Fruit fly (Drosophila melanogaster) whole organism, embryonic: ENCODE measurements around the gene FucTD.

Experiments
- Atf3 ChIP-seq: fragments of 200-800 bp; sonication (Bioruptor generic); optimal IDR thresholded peaks from 3 replicates; lab custom pipeline; 2016; ENCODE audit warnings: missing biosample characterization, missing genetic modification characterization
- C15 ChIP-seq: fragments of 200-800 bp; sonication (Bioruptor generic); IDR thresholded peaks from 3 replicates; pipeline ENCODE4 v1.3.6; 2022; ENCODE audit warnings: missing biosample characterization, missing genetic modification characterization
- CG10267 ChIP-seq: fragments of 200-800 bp; sonication (Bioruptor generic); optimal IDR thresholded peaks from 2 replicates; lab custom pipeline; 2018; ENCODE audit warnings: missing biosample characterization, mild to moderate bottlenecking, missing genetic modification characterization, moderate library complexity
- CG10366 ChIP-seq: fragments of 200-800 bp; sonication (Bioruptor generic); IDR thresholded peaks from 2 replicates; pipeline ENCODE4 v1.3.6; 2022; ENCODE audit warnings: missing biosample characterization, missing genetic modification characterization
- CG11696 ChIP-seq: fragments of 200-800 bp; sonication (Bioruptor generic); IDR thresholded peaks from 2 replicates; pipeline ENCODE4 v1.3.6; 2022; ENCODE audit warnings: missing biosample characterization, missing genetic modification characterization
- CG11723 ChIP-seq: fragments of 200-800 bp; sonication (Bioruptor generic); optimal IDR thresholded peaks from 2 replicates; lab custom pipeline; 2017; ENCODE audit warnings: missing biosample characterization, mild to moderate bottlenecking, missing genetic modification characterization
- CG12236 ChIP-seq: fragments of 200-800 bp; sonication (Bioruptor generic); optimal IDR thresholded peaks from 2 replicates; lab custom pipeline; 2016; ENCODE audit warnings: missing biosample characterization, missing genetic modification characterization
- CG13894 ChIP-seq: fragments of 200-800 bp; sonication (Bioruptor generic); optimal IDR thresholded peaks from 3 replicates; lab custom pipeline; 2018; ENCODE audit warnings: missing biosample characterization, mild to moderate bottlenecking, missing genetic modification characterization, moderate library complexity
- CG14710 ChIP-seq: fragments of 200-800 bp; sonication (Bioruptor generic); optimal IDR thresholded peaks from 3 replicates; lab custom pipeline; 2019; ENCODE audit warnings: missing biosample characterization, mild to moderate bottlenecking, missing genetic modification characterization, moderate library complexity
- CG15479 ChIP-seq: fragments of 200-800 bp; sonication (Bioruptor generic); optimal IDR thresholded peaks from 3 replicates; lab custom pipeline; 2019; ENCODE audit warnings: missing biosample characterization, mild to moderate bottlenecking, missing genetic modification characterization, moderate library complexity
- CG1603 ChIP-seq: fragments of 200-800 bp; sonication (Bioruptor generic); optimal IDR thresholded peaks from 2 replicates; lab custom pipeline; 2019; ENCODE audit warnings: missing biosample characterization, mild to moderate bottlenecking, missing genetic modification characterization, moderate library complexity
- CG2199 ChIP-seq: fragments of 200-800 bp; sonication (Bioruptor generic); IDR thresholded peaks from 3 replicates; pipeline ENCODE4 v1.3.6; 2022; ENCODE audit warnings: missing biosample characterization, missing genetic modification characterization
- CG2875 ChIP-seq: fragments of 200-800 bp; sonication (Bioruptor generic); optimal IDR thresholded peaks from 2 replicates; lab custom pipeline; 2017; ENCODE audit warnings: missing biosample characterization, mild to moderate bottlenecking, missing genetic modification characterization, missing genetic modification reagents
- CG31365 ChIP-seq: fragments of 200-800 bp; sonication (Bioruptor generic); optimal IDR thresholded peaks from 2 replicates; lab custom pipeline; 2018; ENCODE audit warnings: missing biosample characterization, mild to moderate bottlenecking, missing genetic modification characterization
- CG32532 ChIP-seq: fragments of 200-800 bp; sonication (Bioruptor generic); IDR thresholded peaks from 2 replicates; pipeline ENCODE4 v1.3.6; 2022; ENCODE audit warnings: missing biosample characterization, missing genetic modification characterization
- CG32767 ChIP-seq: fragments of 200-800 bp; sonication (Bioruptor generic); IDR thresholded peaks from 2 replicates; pipeline ENCODE4 v1.3.6; 2022; ENCODE audit warnings: missing biosample characterization, missing genetic modification characterization
- CG6654 ChIP-seq: fragments of 200-800 bp; sonication (Bioruptor generic); optimal IDR thresholded peaks from 2 replicates; lab custom pipeline; 2017; ENCODE audit warnings: missing biosample characterization, mild to moderate bottlenecking, missing genetic modification characterization
- CG6765 ChIP-seq: fragments of 200-800 bp; sonication (Bioruptor generic); optimal IDR thresholded peaks from 3 replicates; lab custom pipeline; 2017; ENCODE audit warnings: missing biosample characterization, mild to moderate bottlenecking, missing genetic modification characterization
- Drgx ChIP-seq: fragments of 200-800 bp; sonication (Bioruptor generic); IDR thresholded peaks from 2 replicates; pipeline ENCODE4 v1.3.6; 2022; ENCODE audit warnings: missing biosample characterization, missing genetic modification characterization
- E2f1 ChIP-seq: fragments of 200-800 bp; sonication (Bioruptor generic); IDR thresholded peaks from 2 replicates; pipeline ENCODE4 v1.3.6; 2022; ENCODE audit warnings: missing biosample characterization, missing genetic modification characterization
- Hr39 ChIP-seq: fragments of >200 bp; optimal IDR thresholded peaks from 2 replicates; lab custom pipeline; 2017
- Med ChIP-seq: fragments of 200-800 bp; sonication (Bioruptor generic); peaks from one replicate; lab custom pipeline; 2016; ENCODE audit warnings: missing biosample characterization, missing genetic modification characterization, mild to moderate bottlenecking, inconsistent platforms, moderate library complexity
- Oli ChIP-seq: fragments of 200-800 bp; sonication (Bioruptor generic); optimal IDR thresholded peaks from 2 replicates; lab custom pipeline; 2018; ENCODE audit warnings: missing biosample characterization, mild to moderate bottlenecking, missing genetic modification characterization, moderate library complexity
- Opbp ChIP-seq: fragments of 200-800 bp; sonication (Bioruptor generic); IDR thresholded peaks from 3 replicates; pipeline ENCODE4 v1.3.6; 2022; ENCODE audit warnings: missing biosample characterization, missing genetic modification characterization; ENCODE audit not compliant: partially characterized antibody
- Optix ChIP-seq: fragments of 200-800 bp; sonication (Bioruptor generic); IDR thresholded peaks from 3 replicates; pipeline ENCODE4 v1.3.6; 2022; ENCODE audit warnings: missing biosample characterization, missing genetic modification characterization
- Poxn ChIP-seq: fragments of 200-800 bp; sonication (Bioruptor generic); IDR thresholded peaks from 2 replicates; pipeline ENCODE4 v1.3.6; 2022; ENCODE audit warnings: missing biosample characterization, missing genetic modification characterization
- Sox102F ChIP-seq: fragments of 200-800 bp; sonication (Bioruptor generic); optimal IDR thresholded peaks from 2 replicates; lab custom pipeline; 2018; ENCODE audit warnings: missing biosample characterization, mild to moderate bottlenecking, missing genetic modification characterization, moderate library complexity
- Stat92E ChIP-seq, 3 experiments: fragments of >200 bp in 2 of 3; fragments of 200-800 bp in 1 of 3; sonication (Bioruptor generic) in 1 of 3; optimal IDR thresholded peaks; 2 replicates each; lab custom pipeline; 2017 to 2019; ENCODE audit warnings: missing biosample characterization in 3 of 3, missing genetic modification characterization in 3 of 3, mild to moderate bottlenecking in 1 of 3, moderate library complexity in 1 of 3
- Vsx1 ChIP-seq: fragments of 200-800 bp; sonication (Bioruptor generic); optimal IDR thresholded peaks from 2 replicates; lab custom pipeline; 2017; ENCODE audit warnings: missing biosample characterization, mild to moderate bottlenecking, missing genetic modification characterization, missing genetic modification reagents
- ara ChIP-seq: fragments of 200-800 bp; sonication (Bioruptor generic); IDR thresholded peaks from 2 replicates; pipeline ENCODE4 v1.3.6; 2022; ENCODE audit warnings: missing biosample characterization, missing genetic modification characterization
- ato ChIP-seq: fragments of 200-800 bp; sonication (Bioruptor generic); IDR thresholded peaks from 2 replicates; pipeline ENCODE4 v1.3.6; 2022; ENCODE audit warnings: missing biosample characterization, missing genetic modification characterization; ENCODE audit not compliant: partially characterized antibody
- bbx ChIP-seq: fragments of 200-800 bp; sonication (Bioruptor generic); IDR thresholded peaks from 2 replicates; pipeline ENCODE4 v1.3.6; 2022; ENCODE audit warnings: missing biosample characterization, missing genetic modification characterization; ENCODE audit not compliant: partially characterized antibody
- caup ChIP-seq: fragments of 200-800 bp; sonication (Bioruptor generic); optimal IDR thresholded peaks from 3 replicates; lab custom pipeline; 2017; ENCODE audit warnings: missing biosample characterization, mild to moderate bottlenecking, missing genetic modification characterization, moderate library complexity; ENCODE audit not compliant: severe bottlenecking
- crol ChIP-seq: fragments of 200-800 bp; sonication (Bioruptor generic); IDR thresholded peaks from 2 replicates; pipeline ENCODE4 v1.3.6; 2022; ENCODE audit warnings: missing biosample characterization, missing genetic modification characterization
- dmrt11E ChIP-seq: fragments of 200-800 bp; sonication (Bioruptor generic); optimal IDR thresholded peaks from 3 replicates; lab custom pipeline; 2018; ENCODE audit warnings: missing biosample characterization, mild to moderate bottlenecking, missing genetic modification characterization, moderate library complexity
- jing ChIP-seq: fragments of 200-800 bp; sonication (Bioruptor generic); optimal IDR thresholded peaks from 2 replicates; lab custom pipeline; 2018; ENCODE audit warnings: missing biosample characterization, mild to moderate bottlenecking, missing genetic modification characterization
- kah ChIP-seq: fragments of 200-800 bp; sonication (Bioruptor generic); optimal IDR thresholded peaks from 2 replicates; lab custom pipeline; 2018; ENCODE audit warnings: missing biosample characterization, mild to moderate bottlenecking, missing genetic modification characterization
- lbe ChIP-seq: fragments of 200-800 bp; sonication (Bioruptor generic); optimal IDR thresholded peaks from 2 replicates; lab custom pipeline; 2016; ENCODE audit warnings: missing biosample characterization, mild to moderate bottlenecking, missing genetic modification characterization
- lov ChIP-seq, 2 experiments: fragments of 200-800 bp in 1 of 2; fragments of >200 bp in 1 of 2; sonication (Bioruptor generic) in 1 of 2; IDR thresholded peaks in 1 of 2; optimal IDR thresholded peaks in 1 of 2; 2 replicates in 1 of 2; 3 replicates in 1 of 2; pipeline versions ENCODE4 v1.3.6 to Lab custom; 2017 to 2022; ENCODE audit warnings: missing biosample characterization in 1 of 2, missing genetic modification characterization in 1 of 2
- onecut ChIP-seq: fragments of 200-800 bp; sonication (Bioruptor generic); IDR thresholded peaks from 2 replicates; pipeline ENCODE4 v1.3.6; 2022; ENCODE audit warnings: missing biosample characterization, missing genetic modification characterization
- p53 ChIP-seq: fragments of 200-800 bp; sonication (Bioruptor generic); optimal IDR thresholded peaks from 2 replicates; lab custom pipeline; 2016; ENCODE audit warnings: missing biosample characterization, missing genetic modification characterization
- pan ChIP-seq, 4 experiments: fragments of >200 bp in 3 of 4; fragments of 200-800 bp in 1 of 4; sonication (Bioruptor generic) in 1 of 4; optimal IDR thresholded peaks in 3 of 4; IDR thresholded peaks in 1 of 4; 2 replicates each; pipeline versions ENCODE4 v1.3.6 to Lab custom; 2017 to 2022; ENCODE audit warnings: missing biosample characterization in 2 of 4, missing genetic modification characterization in 2 of 4, mixed read lengths in 1 of 4
- pho ChIP-seq: fragments of 200-800 bp; sonication (Bioruptor generic); optimal IDR thresholded peaks from 2 replicates; lab custom pipeline; 2016; ENCODE audit warnings: missing biosample characterization, missing genetic modification characterization
- psq ChIP-seq: fragments of 200-800 bp; sonication (Bioruptor generic); optimal IDR thresholded peaks from 2 replicates; lab custom pipeline; 2017; ENCODE audit warnings: missing biosample characterization, missing genetic modification characterization
- sens ChIP-seq: fragments of 200-800 bp; sonication (Bioruptor generic); peaks from one replicate; lab custom pipeline; 2016; ENCODE audit warnings: missing biosample characterization, missing genetic modification characterization
- sisA ChIP-seq: fragments of 200-800 bp; sonication (Bioruptor generic); IDR thresholded peaks from 2 replicates; pipeline ENCODE4 v1.3.6; 2022; ENCODE audit warnings: missing biosample characterization, missing genetic modification characterization
- sob ChIP-seq: fragments of 200-800 bp; sonication (Bioruptor generic); IDR thresholded peaks from 2 replicates; pipeline ENCODE4 v1.3.6; 2022; ENCODE audit warnings: missing biosample characterization, missing genetic modification characterization
- sqz ChIP-seq: fragments of 200-800 bp; sonication (Bioruptor generic); optimal IDR thresholded peaks from 3 replicates; lab custom pipeline; 2018; ENCODE audit warnings: missing biosample characterization, mild to moderate bottlenecking, missing genetic modification characterization
- toy ChIP-seq: fragments of 200-800 bp; sonication (Bioruptor generic); IDR thresholded peaks from 2 replicates; pipeline ENCODE4 v1.3.6; 2022; ENCODE audit warnings: missing biosample characterization, missing genetic modification characterization
- wor ChIP-seq: fragments of 200-800 bp; sonication (Bioruptor generic); IDR thresholded peaks from 2 replicates; pipeline ENCODE4 v1.3.6; 2022; ENCODE audit warnings: missing biosample characterization, missing genetic modification characterization

Gene FucTD

dm6 chr3L:1370939-1371338 lies 45.1 kb upstream of the FucTD start (continued):
- TF ChIP-seq Stat92E (GFP tag; optimal IDR thresholded peaks at IDR 0.05; lab: Kevin White, UChicago) (no peak), CG32532 (no peak), onecut (GFP tag; lab: Robert Waterston, UW) (no peak), CG11723 (GFP tag; lab: Kevin White, UChicago) (no peak), jing (GFP tag; lab: Kevin White, UChicago) (no peak), dmrt11E (tag; lab: Kevin White, UChicago) (peak; percentile 2), CG31365 (tag; lab: Kevin White, UChicago) (no peak), lbe (no peak), p53 (GFP tag; lab: Kevin White, UChicago) (no peak), Drgx (peak; percentile 51), crol (GFP tag; lab: Robert Waterston, UW) (no peak), sens (peak; percentile 43), CG14710 (no peak), CG32767 (GFP tag; lab: Robert Waterston, UW) (no peak), Vsx1 (no peak), toy (no peak), psq (no peak), CG1603 (tag; lab: Kevin White, UChicago) (peak; percentile 64), sob (no peak), lov (optimal IDR thresholded peaks at IDR 0.05; lab: Kevin White, UChicago) (no peak), lov (GFP tag; IDR thresholded peaks at IDR 0.05; lab: Robert Waterston, UW) (no peak), CG11696 (no peak), CG2199 (GFP tag; lab: Robert Waterston, UW) (no peak), sisA (GFP tag; lab: Robert Waterston, UW) (peak; percentile 23; the same call in 1 of the 2 replicates), C15 (GFP tag; lab: Robert Waterston, UW) (no peak), Atf3 (GFP tag; lab: Kevin White, UChicago) (no peak), CG6765 (GFP tag; lab: Kevin White, UChicago) (no peak), CG15479 (GFP tag; lab: Kevin White, UChicago) (no peak), CG10267 (no peak), caup (no peak), pho (no peak), sqz (GFP tag; lab: Kevin White, UChicago) (no peak), pan (optimal IDR thresholded peaks at IDR 0.05; lab: Kevin White, UChicago) (no peak), pan (GFP tag; optimal IDR thresholded peaks at IDR 0.05 in 1 of 2, IDR thresholded peaks at IDR 0.05 in 1 of 2) (no peak), Poxn (GFP tag; lab: Robert Waterston, UW) (no peak), Sox102F (GFP tag; lab: Kevin White, UChicago) (peak; percentile 51), E2f1 (no peak), Opbp (GFP tag; lab: Robert Waterston, UW) (no peak), ara (GFP tag; lab: Robert Waterston, UW) (no peak), CG2875 (GFP tag; lab: Kevin White, UChicago) (no peak), CG13894 (tag; lab: Kevin White, UChicago) (no peak), Oli (tag; lab: Kevin White, UChicago) (peak; percentile 54), CG10366 (GFP tag; lab: Robert Waterston, UW) (peak; percentile 41), Hr39 (lab: Kevin White, UChicago) (no peak), kah (GFP tag; lab: Kevin White, UChicago) (no peak), ato (GFP tag; lab: Robert Waterston, UW) (no peak), CG6654 (GFP tag; lab: Kevin White, UChicago) (no peak), CG12236 (GFP tag; lab: Kevin White, UChicago) (no peak), wor (no peak), bbx (GFP tag; lab: Robert Waterston, UW) (no peak), Optix (GFP tag; lab: Robert Waterston, UW) (no peak), Med (GFP tag; lab: Kevin White, UChicago) (peak; percentile 68)
